Fruit fly (Drosophila melanogaster) whole organism, larva: ENCODE measurements around the gene fd96Cb.
"Not testable (repeated sequence)": the region's sequence is repeated elsewhere in the genome, so short reads cannot be mapped to it uniquely, and the experiment has no call there.

Experiments
- noc ChIP-seq: fragments of 200-800 bp; sonication (Bioruptor generic); optimal IDR thresholded peaks from 3 replicates; lab custom pipeline; 2019; ENCODE audit warnings: missing biosample characterization, mild to moderate bottlenecking, missing genetic modification characterization, moderate library complexity

Gene fd96Cb

DNA sequence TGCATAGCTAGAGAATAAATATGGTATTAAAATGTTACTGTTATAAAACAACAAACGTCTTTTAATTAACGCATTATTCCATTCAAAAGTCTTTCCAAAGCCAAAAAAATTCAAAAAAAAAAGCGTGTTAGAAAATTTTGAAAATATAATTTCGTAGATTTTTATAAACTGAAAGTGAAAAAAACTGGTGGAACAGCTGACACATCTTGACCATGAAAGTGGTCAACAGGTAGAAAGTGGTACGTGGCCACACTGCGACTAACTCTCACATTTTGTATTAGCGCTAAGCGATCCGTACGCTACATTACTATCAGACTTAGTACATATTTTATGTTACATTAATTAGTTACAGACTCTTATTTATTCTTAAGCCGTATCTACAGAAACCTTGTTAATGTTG, 23.9 kb upstream of the fd96Cb start, which contains the start of gene CG11836:
CG11836 (plus strand) TSS at position 256 of the 400 bp plus-strand sequence.
- no peak for TF ChIP-seq noc

- TF ChIP-seq noc = no peak
Measured at dm6 chr3R:25074558-25074964, 20.3 kb upstream of the fd96Cb start, which contains the start of the genes shams and CG11920. Gene shams, minus strand, starts transcription at chr3R:25074607. Gene CG11920, plus strand, starts transcription at chr3R:25074877.

DNA sequence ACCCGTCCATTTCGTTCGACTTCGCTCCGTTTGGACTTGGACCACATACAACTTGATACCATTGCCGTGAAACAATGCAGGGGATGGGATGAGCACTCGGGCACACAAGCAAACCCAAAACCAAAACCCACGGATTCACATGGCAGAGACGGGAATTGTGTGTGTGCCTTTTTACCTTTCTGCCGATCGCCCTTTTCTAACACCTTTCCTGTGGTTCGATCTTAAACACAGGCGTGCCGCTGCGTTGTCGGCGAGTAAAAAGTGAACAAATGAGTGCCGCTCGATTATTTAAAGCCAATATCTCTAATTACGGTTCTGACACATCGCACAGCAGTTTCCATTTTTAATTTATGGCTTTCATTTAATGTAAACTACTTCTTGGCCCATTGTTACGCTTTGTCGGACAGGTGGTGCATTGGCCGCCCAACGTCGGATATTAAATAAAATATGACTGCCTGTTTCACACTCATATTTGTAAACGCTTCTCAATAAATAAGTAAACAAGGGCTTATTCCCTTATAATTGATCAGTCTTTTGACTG, 17.5 kb upstream of the fd96Cb start:
- no peak for TF ChIP-seq noc

DNA sequence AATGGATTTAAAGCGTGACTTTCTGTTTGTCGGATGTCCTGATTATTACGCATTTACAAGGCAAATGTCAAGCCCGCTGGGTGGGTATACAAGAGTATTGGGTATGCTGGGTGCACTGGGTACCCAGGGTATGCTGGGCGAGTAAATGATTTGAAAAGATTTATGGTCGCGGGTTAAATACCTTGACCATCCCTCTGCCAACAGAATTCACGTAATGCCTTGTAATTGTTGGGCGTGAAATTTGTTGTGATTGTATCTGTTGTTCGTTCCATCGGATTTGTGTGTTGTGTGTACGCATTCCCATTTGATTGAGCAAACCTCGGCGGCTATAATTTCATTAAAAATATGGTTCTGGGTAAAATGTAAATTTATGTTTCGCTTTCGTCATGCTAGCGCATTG, 16.1 kb upstream of the fd96Cb start:
- no peak for TF ChIP-seq noc

DNA sequence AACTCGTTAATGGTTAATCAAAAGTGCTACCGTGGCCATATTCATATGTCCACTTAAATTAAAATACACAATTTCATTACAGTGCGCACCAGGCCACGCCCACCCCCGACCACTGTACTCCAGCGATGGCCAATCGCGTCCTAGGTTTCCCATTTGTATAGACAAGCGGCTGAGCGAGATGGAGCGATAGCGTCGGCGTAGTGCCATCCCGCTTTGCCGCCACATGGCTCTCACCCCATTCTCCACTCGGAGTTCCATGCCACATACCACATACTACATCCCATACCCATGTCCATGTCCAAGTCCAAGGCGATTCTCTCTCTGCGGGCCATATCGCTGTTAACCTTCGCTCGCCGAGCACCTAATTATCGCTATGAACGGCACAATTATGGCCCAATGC, 14.4 kb upstream of the fd96Cb start:
- TF ChIP-seq noc = no peak

- TF ChIP-seq noc = no peak
Measured at dm6 chr3R:25082348-25082747, 12.5 kb upstream of the fd96Cb start, which contains the start of gene fd96Ca. Gene fd96Ca, plus strand, starts transcription at chr3R:25082684.

DNA sequence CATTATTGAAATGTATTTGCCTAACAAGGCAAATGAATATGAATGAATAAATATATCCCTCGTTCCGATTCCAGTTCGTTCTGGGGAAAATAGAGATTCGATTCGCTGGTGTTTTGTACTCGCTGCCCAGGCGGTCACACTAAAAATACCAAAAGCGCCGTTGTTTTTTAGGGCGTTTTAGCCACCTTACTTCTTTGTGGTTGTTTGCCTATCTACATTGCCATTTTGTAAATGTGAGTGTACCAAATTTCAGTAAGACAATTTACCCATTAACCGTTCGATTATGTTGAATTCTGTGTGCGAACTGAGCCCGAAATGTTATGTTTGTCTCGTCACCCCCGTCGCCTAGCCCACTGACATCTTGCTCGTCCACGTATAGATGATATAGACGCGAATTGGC, 2.7 kb downstream of the fd96Cb start, which contains the start of the genes CG33095 and CG33096:
CG33095 (plus strand) TSS at position 187 of the 400 bp plus-strand sequence.
CG33096 (plus strand) TSS at position 187 of the 400 bp plus-strand sequence.
- TF ChIP-seq noc = no peak

DNA sequence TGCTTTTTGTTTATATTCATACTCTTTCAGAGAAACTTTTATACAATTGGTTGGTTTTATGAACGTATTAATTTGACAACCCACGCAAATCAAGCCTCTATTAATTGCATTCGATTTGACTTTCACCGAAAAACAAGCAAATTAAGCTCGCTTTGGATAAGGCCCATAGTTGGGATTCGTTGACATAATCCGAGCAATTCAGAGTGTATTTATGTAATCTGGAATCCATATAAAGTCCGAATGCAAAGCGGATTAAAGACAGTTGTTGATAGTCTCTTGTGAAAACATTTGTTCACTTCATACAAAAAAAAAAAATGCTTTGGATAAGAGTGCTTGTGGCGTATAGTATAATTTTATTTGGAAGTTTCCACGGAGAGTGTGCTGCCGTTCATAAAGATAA, 7.4 kb downstream of the fd96Cb start, which contains the start of gene CG45095:
CG45095 (plus strand) TSS at position 301 of the 400 bp plus-strand sequence.
- TF ChIP-seq noc = no peak

DNA sequence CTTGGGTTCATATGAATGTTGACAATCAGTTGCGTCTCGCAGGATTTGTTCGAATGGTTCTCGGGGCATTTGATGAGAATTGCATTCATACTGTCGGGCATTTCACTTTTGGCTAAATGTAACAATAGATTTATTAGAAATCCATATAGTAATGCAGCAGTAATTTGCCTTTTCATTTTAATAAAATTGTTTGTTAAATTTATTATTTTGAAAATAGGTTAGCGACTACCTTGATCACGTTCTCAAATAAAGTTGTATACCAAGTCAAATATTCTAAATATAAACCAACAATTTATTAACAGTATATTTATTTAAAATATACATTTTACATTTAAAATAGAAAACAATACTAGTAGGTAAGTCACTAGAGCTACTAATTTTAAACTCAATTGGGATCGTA, 14.1 kb downstream of the fd96Cb start, which contains the start of gene CG34027:
CG34027 (minus strand) TSS at position 101 of the 400 bp plus-strand sequence.
- no peak for TF ChIP-seq noc

- no peak for TF ChIP-seq noc
Measured at dm6 chr3R:25112466-25112939, 17.7 kb downstream of the fd96Cb start, which contains the start of gene Nepl16. Gene Nepl16, minus strand, starts transcription at chr3R:25112516.

- TF ChIP-seq noc = no peak
Measured at dm6 chr3R:25122736-25123211, 28.0 kb downstream of the fd96Cb start, which contains the start of the genes CG31510 and TTLL5. Gene CG31510, minus strand, starts transcription at chr3R:25122920. Gene TTLL5, minus strand, starts transcription at chr3R:25122920.

DNA sequence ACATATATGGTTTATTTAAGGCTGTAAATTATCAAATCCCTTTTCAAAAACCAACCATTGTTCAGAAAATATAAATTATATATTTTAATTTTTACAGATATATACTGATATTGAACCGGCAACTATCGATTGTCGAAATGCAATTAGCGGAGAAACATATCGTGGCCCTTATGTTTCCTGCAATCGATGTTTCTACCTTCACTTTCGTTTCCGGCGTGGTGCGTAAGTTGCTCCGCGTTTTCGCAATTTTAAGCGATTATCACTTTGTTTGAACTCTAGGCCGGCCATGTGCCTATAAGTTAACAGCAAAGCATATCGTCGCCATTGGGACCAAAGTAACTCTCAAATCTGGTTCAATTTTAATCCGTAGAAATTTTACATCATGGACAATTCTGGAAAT, 28.4 kb downstream of the fd96Cb start, which contains the start of gene vig2:
vig2 (plus strand) TSS at position 112 of the 400 bp plus-strand sequence.
- TF ChIP-seq noc = not testable (repeated sequence)

dm6 chr3R:25126823-25127222, 32.0 kb downstream of the fd96Cb start:
- TF ChIP-seq noc = no peak

DNA sequence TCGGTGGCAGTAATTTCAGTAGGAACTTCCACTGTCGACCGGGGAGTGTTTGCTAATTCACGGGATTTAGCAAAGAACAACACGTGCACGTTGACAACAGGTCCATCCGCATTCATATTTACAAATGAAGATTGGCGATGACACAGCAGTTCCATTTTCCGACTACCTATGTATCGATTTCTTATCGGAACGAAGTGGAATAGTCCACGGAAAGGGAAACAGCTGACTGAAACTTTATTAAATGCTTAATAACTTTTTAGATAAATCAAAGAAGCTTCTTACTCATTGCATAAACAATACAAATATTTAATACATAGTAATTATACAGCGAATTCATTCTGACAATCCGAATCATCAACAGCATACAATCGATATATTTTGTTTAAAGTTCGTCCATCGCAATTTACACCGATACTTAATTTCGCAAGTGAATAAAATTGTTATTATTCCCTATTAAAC, 32.4 kb downstream of the fd96Cb start, which contains the start of the genes Mocs2A, Mocs2B and Clbn:
Mocs2A (minus strand) TSS at position 129 of the 459 bp plus-strand sequence.
Mocs2B (minus strand) TSS at position 129 of the 459 bp plus-strand sequence.
Clbn (plus strand) TSS at position 272 of the 459 bp plus-strand sequence.
- TF ChIP-seq noc = no peak

- TF ChIP-seq noc = not testable (repeated sequence)
Measured at dm6 chr3R:25131042-25131441, 36.2 kb downstream of the fd96Cb start, which contains the start of gene Bili. Gene Bili, plus strand, starts transcription at chr3R:25131306.

- no peak for TF ChIP-seq noc
Measured at dm6 chr3R:25137565-25138367, 43.0 kb downstream of the fd96Cb start, which contains the start of gene danr. Gene danr, plus strand, starts transcription at chr3R:25138072.
